Fruit fly (Drosophila melanogaster) whole organism, embryonic: ENCODE measurements around the gene Cpr67Fb.

Source experiments
- CG2199 ChIP-seq: fragments of 200-800 bp; sonication (Bioruptor generic); IDR thresholded peaks from 3 replicates; pipeline ENCODE4 v1.3.6; 2022; ENCODE audit warnings: missing biosample characterization, missing genetic modification characterization
- dan ChIP-seq: fragments of 200-800 bp; sonication (Bioruptor generic); IDR thresholded peaks from 2 replicates; pipeline ENCODE4 v1.3.6; 2022; ENCODE audit warnings: missing biosample characterization, missing genetic modification characterization
- ems ChIP-seq: fragments of 200-800 bp; sonication (Bioruptor generic); optimal IDR thresholded peaks from 3 replicates; lab custom pipeline; 2016; ENCODE audit warnings: missing biosample characterization, missing genetic modification characterization
- nom ChIP-seq: fragments of 200-800 bp; sonication (Bioruptor generic); optimal IDR thresholded peaks from 2 replicates; lab custom pipeline; 2017; ENCODE audit warnings: missing biosample characterization, missing genetic modification characterization, mild to moderate bottlenecking, moderate library complexity, missing genetic modification reagents

dm6 chr3L:10867778-10868382 is 26.1 kb upstream of the Cpr67Fb start:
- TF ChIP-seq nom (GFP tag; lab: Kevin White, UChicago) (peak; percentile 65), dan (GFP tag; lab: Robert Waterston, UW) (no peak), ems (GFP tag; lab: Kevin White, UChicago) (no peak), CG2199 (GFP tag; lab: Robert Waterston, UW) (no peak)
